Worm (Caenorhabditis elegans): ENCODE data around the gene srg-22.

The srg-22 gene

DNA sequence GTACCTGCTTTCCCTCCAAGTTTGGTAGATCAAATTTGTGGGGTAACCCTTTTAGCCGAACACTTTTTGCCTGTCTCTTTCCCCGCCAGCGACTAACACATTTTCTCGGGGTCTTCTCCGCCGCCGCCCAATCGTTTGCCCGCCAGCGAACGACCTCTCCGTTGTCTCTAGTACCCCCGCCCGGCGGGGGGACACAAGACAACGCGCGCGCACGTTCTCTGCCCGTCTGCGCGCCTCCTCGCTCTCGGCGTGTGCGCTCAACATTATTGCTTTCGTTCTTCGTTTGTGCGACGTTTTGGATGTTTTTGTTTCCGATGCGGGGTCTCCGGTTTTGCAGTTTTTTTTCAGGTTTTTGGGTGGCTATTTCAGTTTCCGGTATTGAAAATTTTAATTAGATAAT lies 37.7 kb downstream of the srg-22 start:
- TF ChIP-seq dox-1 (GFP tag; IDR thresholded peaks at IDR 0.05) (no peak), ceh-27 (GFP tag; optimal IDR thresholded peaks at IDR 0.05) (peak; percentile 18), nhr-120 (GFP tag; IDR thresholded peaks at IDR 0.05) (no peak), nhr-90 (tag; optimal IDR thresholded peaks at IDR 0.05) (no peak), mcd-1 (GFP tag; IDR thresholded peaks at IDR 0.05) (peak; percentile 37; the same call in 1 of the 2 replicates), nfyb-1 (GFP tag; IDR thresholded peaks at IDR 0.05) (no peak), zfh-2 (GFP tag; conservative IDR thresholded peaks at IDR 0.05) (peak; percentile 96), cebp-1 (GFP tag; IDR thresholded peaks at IDR 0.05) (no peak), cebp-1 (tag; optimal IDR thresholded peaks at IDR 0.05) (peak; percentile 52), tbx-9 (tag; optimal IDR thresholded peaks at IDR 0.05; ENCODE audit: borderline replicate concordance) (no peak), nhr-80 (tag; optimal IDR thresholded peaks at IDR 0.05) (peak; percentile 20), madf-8 (GFP tag; conservative IDR thresholded peaks at IDR 0.05) (0 out of 2 replicates have a peak, but pooled peaks have one; percentile 21), him-1 (tag; optimal IDR thresholded peaks at IDR 0.05) (no peak), nfya-1 (tag; optimal IDR thresholded peaks at IDR 0.05; ENCODE audit: borderline replicate concordance, insufficient read depth) (no peak), hmg-1.2 (GFP tag; IDR thresholded peaks at IDR 0.05) (peak; percentile 33; the same call in 1 of the 2 replicates), sdz-38 (tag; optimal IDR thresholded peaks at IDR 0.05) (no peak), F57A8.1 (GFP tag; optimal IDR thresholded peaks at IDR 0.05) (no peak), ets-4 (GFP tag; optimal IDR thresholded peaks at IDR 0.05) (no peak), unc-130 (GFP tag; optimal IDR thresholded peaks at IDR 0.05) (no peak), egl-18 (GFP tag; IDR thresholded peaks at IDR 0.05) (0 out of 2 replicates have a peak, but pooled peaks have one; percentile 29), F52B5.7 (tag; optimal IDR thresholded peaks at IDR 0.05) (no peak), cebp-2 (GFP tag; IDR thresholded peaks at IDR 0.05) (no peak), attf-5 (GFP tag; optimal IDR thresholded peaks at IDR 0.05) (peak; percentile 23), hlh-12 (tag; optimal IDR thresholded peaks at IDR 0.05) (no peak), lag-1 (GFP tag; IDR thresholded peaks at IDR 0.05) (0 out of 2 replicates have a peak, but pooled peaks have one; percentile 19), hrde-1 (tag; optimal IDR thresholded peaks at IDR 0.05; ENCODE audit: borderline replicate concordance) (no peak), egrh-3 (GFP tag; IDR thresholded peaks at IDR 0.05) (peak; percentile 89), xnd-1 (tag; optimal IDR thresholded peaks at IDR 0.05) (no peak)

DNA sequence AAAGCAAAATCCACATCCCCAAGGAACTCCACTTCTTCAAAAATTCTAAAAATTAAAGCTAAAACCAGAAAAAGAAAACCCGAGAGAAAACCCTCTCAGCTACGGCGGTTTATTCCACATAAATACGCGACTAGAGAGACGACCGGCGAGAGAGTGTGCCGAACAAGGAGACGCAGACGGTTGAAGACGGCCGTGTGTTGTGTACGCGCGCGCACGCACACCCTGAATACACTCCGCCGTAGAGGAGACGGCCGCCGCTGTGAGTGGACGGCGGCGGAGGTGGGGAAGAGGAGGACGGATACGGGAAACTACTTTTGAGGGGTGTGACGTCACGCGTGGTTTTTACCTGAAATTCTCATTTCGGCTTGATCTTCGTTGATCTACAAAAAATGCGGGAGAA lies 38.6 kb downstream of the srg-22 start:
- TF ChIP-seq D2030.7 (GFP tag; IDR thresholded peaks at IDR 0.05) (no peak), mcd-1 (GFP tag; IDR thresholded peaks at IDR 0.05) (0 out of 2 replicates have a peak, but pooled peaks have one; percentile 8), egrh-3 (GFP tag; IDR thresholded peaks at IDR 0.05) (peak; percentile 53; the same call in 1 of the 2 replicates), F57A8.1 (GFP tag; optimal IDR thresholded peaks at IDR 0.05) (no peak), zfh-2 (GFP tag; conservative IDR thresholded peaks at IDR 0.05) (peak; percentile 89), ceh-100 (GFP tag; IDR thresholded peaks at IDR 0.05) (no peak), lsy-27 (tag; optimal IDR thresholded peaks at IDR 0.05; ENCODE audit: borderline replicate concordance, insufficient read depth) (no peak), ZK185.1 (tag; optimal IDR thresholded peaks at IDR 0.05; ENCODE audit: poor library complexity, severe bottlenecking) (no peak), madf-6 (GFP tag; IDR thresholded peaks at IDR 0.05) (0 out of 2 replicates have a peak, but pooled peaks have one; percentile 0), dox-1 (GFP tag; IDR thresholded peaks at IDR 0.05) (no peak), egl-18 (GFP tag; IDR thresholded peaks at IDR 0.05) (no peak), K11D2.4 (GFP tag; IDR thresholded peaks at IDR 0.05) (no peak), unc-62 (GFP tag; optimal IDR thresholded peaks at IDR 0.05) (no peak), ztf-22 (GFP tag; optimal IDR thresholded peaks at IDR 0.05) (no peak), let-607 (tag; optimal IDR thresholded peaks at IDR 0.05) (no peak), snpc-1.1 (tag; optimal IDR thresholded peaks at IDR 0.05; ENCODE audit: insufficient read depth) (no peak), nhr-80 (tag; optimal IDR thresholded peaks at IDR 0.05) (no peak), ztf-28 (GFP tag; IDR thresholded peaks at IDR 0.05) (no peak), ztf-3 (GFP tag; optimal IDR thresholded peaks at IDR 0.05) (no peak), cebp-2 (GFP tag; IDR thresholded peaks at IDR 0.05) (0 out of 2 replicates have a peak, but pooled peaks have one; percentile 49), ccch-3 (GFP tag; optimal IDR thresholded peaks at IDR 0.05) (no peak), hlh-12 (tag; optimal IDR thresholded peaks at IDR 0.05) (no peak), ceh-79 (tag; optimal IDR thresholded peaks at IDR 0.05) (no peak), nhr-27 (tag; optimal IDR thresholded peaks at IDR 0.05) (no peak), hsf-1 (GFP tag; IDR thresholded peaks at IDR 0.05) (0 out of 2 replicates have a peak, but pooled peaks have one; percentile 41), ztf-6 (GFP tag; IDR thresholded peaks at IDR 0.05) (no peak), B0261.1 (tag; optimal IDR thresholded peaks at IDR 0.05) (no peak), unc-130 (GFP tag; optimal IDR thresholded peaks at IDR 0.05) (no peak)
